Worm (Caenorhabditis elegans): ENCODE measurements around the gene B0361.14.

Gene B0361.14

DNA sequence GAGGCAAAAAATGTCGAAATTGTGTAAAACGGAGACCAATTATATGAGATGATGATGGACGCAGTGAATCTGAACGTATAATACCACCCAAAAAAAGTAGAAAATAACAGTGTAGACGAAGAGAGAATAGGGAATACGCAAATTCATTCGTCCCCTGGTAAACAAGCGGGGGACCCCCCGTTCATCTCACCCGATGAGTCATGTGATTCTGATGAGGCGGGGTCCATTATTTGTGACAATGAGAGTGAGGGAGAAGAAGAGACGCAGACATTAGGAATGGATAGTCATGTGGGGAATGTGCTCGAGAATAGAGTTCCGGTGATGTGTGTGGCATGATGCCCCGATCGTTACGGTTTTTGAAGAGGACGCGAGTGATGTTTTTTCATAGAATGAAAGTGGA is 27.2 kb downstream of the B0361.14 start:
- TF ChIP-seq him-1 (tag; optimal IDR thresholded peaks at IDR 0.05): no peak
- TF ChIP-seq dpl-1 (GFP tag; optimal IDR thresholded peaks at IDR 0.05): no peak
- no peak for TF ChIP-seq bed-1 (GFP tag; IDR thresholded peaks at IDR 0.05)
- no peak for TF ChIP-seq ceh-40 (GFP tag; IDR thresholded peaks at IDR 0.05)
- no peak for TF ChIP-seq Y53F4B.3 (GFP tag; IDR thresholded peaks at IDR 0.05)
- no peak for TF ChIP-seq snpc-1.1 (tag; optimal IDR thresholded peaks at IDR 0.05; ENCODE audit: insufficient read depth)
- no peak for TF ChIP-seq Y67H2A.10 (GFP tag; conservative IDR thresholded peaks at IDR 0.05)
- no peak for TF ChIP-seq ztf-25 (GFP tag; IDR thresholded peaks at IDR 0.05)
- TF ChIP-seq efl-1 (GFP tag; optimal IDR thresholded peaks at IDR 0.05): no peak
- no peak for TF ChIP-seq F10E7.11 (tag; optimal IDR thresholded peaks at IDR 0.05)
- no peak for TF ChIP-seq lin-40 (tag; optimal IDR thresholded peaks at IDR 0.05)
- no peak for TF ChIP-seq let-607 (tag; optimal IDR thresholded peaks at IDR 0.05)
- TF ChIP-seq B0035.1 (tag; optimal IDR thresholded peaks at IDR 0.05): no peak
- peak; percentile 60 for TF ChIP-seq K12H6.12 (tag; optimal IDR thresholded peaks at IDR 0.05)
- TF ChIP-seq lin-26 (GFP tag; IDR thresholded peaks at IDR 0.05): peak; percentile 46; the same call in 1 of the 2 replicates
- TF ChIP-seq egl-18 (GFP tag; IDR thresholded peaks at IDR 0.05): no peak
- no peak for TF ChIP-seq Y79H2A.3 (GFP tag; conservative IDR thresholded peaks at IDR 0.05)
- no peak for TF ChIP-seq madf-3 (GFP tag; IDR thresholded peaks at IDR 0.05)
- TF ChIP-seq Y95B8A.8 (GFP tag; IDR thresholded peaks at IDR 0.05): no peak
- TF ChIP-seq attf-3 (GFP tag; conservative IDR thresholded peaks at IDR 0.05): 0 out of 2 replicates have a peak, but pooled peaks have one; percentile 16
- no peak for TF ChIP-seq ceh-58 (GFP tag; IDR thresholded peaks at IDR 0.05)
- no peak for TF ChIP-seq somi-1 (GFP tag; optimal IDR thresholded peaks at IDR 0.05)
- peak; percentile 18 for TF ChIP-seq ets-4 (GFP tag; optimal IDR thresholded peaks at IDR 0.05)
- TF ChIP-seq athp-1 (tag; optimal IDR thresholded peaks at IDR 0.05): no peak
- TF ChIP-seq egrh-3 (GFP tag; IDR thresholded peaks at IDR 0.05): no peak
- no peak for TF ChIP-seq attf-6 (GFP tag; IDR thresholded peaks at IDR 0.05)
- peak; percentile 30; the same call in 1 of the 2 replicates for TF ChIP-seq Y53G8AR.9 (GFP tag; conservative IDR thresholded peaks at IDR 0.05)
- no peak for TF ChIP-seq dpff-1 (tag; optimal IDR thresholded peaks at IDR 0.05)
- TF ChIP-seq rec-8 (tag; optimal IDR thresholded peaks at IDR 0.05): no peak
- peak; percentile 18 for TF ChIP-seq gei-17 (GFP tag; optimal IDR thresholded peaks at IDR 0.05)
- no peak for TF ChIP-seq K11D2.4 (GFP tag; IDR thresholded peaks at IDR 0.05)
- TF ChIP-seq sea-2 (GFP tag; IDR thresholded peaks at IDR 0.05): no peak
- TF ChIP-seq nhr-90 (tag; optimal IDR thresholded peaks at IDR 0.05): no peak
- TF ChIP-seq nhr-179 (tag; optimal IDR thresholded peaks at IDR 0.05): no peak
- no peak for TF ChIP-seq T26A5.8 (tag; optimal IDR thresholded peaks at IDR 0.05)
- peak; percentile 61 for TF ChIP-seq mcd-1 (GFP tag; IDR thresholded peaks at IDR 0.05)
- TF ChIP-seq F57A8.1 (GFP tag; optimal IDR thresholded peaks at IDR 0.05): no peak
- TF ChIP-seq attf-5 (GFP tag; optimal IDR thresholded peaks at IDR 0.05): peak; percentile 74
- no peak for TF ChIP-seq ztf-18 (tag; optimal IDR thresholded peaks at IDR 0.05)
- TF ChIP-seq Y56A3A.18 (GFP tag; IDR thresholded peaks at IDR 0.05): no peak
- no peak for TF ChIP-seq madf-8 (GFP tag; conservative IDR thresholded peaks at IDR 0.05)
- TF ChIP-seq F22D6.2 (tag; optimal IDR thresholded peaks at IDR 0.05): no peak
- TF ChIP-seq ekl-4 (GFP tag; IDR thresholded peaks at IDR 0.05): no peak
- 0 out of 2 replicates have a peak, but pooled peaks have one; percentile 9 for TF ChIP-seq F33H1.4 (GFP tag; IDR thresholded peaks at IDR 0.05)
- peak; percentile 61 for TF ChIP-seq chd-7 (tag; optimal IDR thresholded peaks at IDR 0.05)
- TF ChIP-seq lir-1 (GFP tag; conservative IDR thresholded peaks at IDR 0.05): peak; percentile 41; the same call in 1 of the 2 replicates
- peak; percentile 68 for TF ChIP-seq hmg-1.2 (GFP tag; IDR thresholded peaks at IDR 0.05)
- no peak for TF ChIP-seq B0019.2 (GFP tag; conservative IDR thresholded peaks at IDR 0.05)
- no peak for TF ChIP-seq lin-35 (GFP tag; optimal IDR thresholded peaks at IDR 0.05)
